Fruit fly (Drosophila melanogaster): ENCODE measurements around the gene CG18547.

CG18547 gene

dm6 chr3R:11962739-11963214 is 17.4 kb downstream of the CG18547 start, which contains the start of the genes CG3281 and aurA (continued):
- TF ChIP-seq Doc2 (GFP tag; IDR thresholded peaks at IDR 0.05) (no peak), sens-2 (GFP tag; IDR thresholded peaks at IDR 0.05) (no peak), ssp (GFP tag; IDR thresholded peaks at IDR 0.05) (peak; percentile 59), CG4328 (GFP tag; optimal IDR thresholded peaks at IDR 0.05) (peak; percentile 62), Bgb (GFP tag; IDR thresholded peaks at IDR 0.05; ENCODE audit: partially characterized antibody) (peak; percentile 93), CG5180 (GFP tag; optimal IDR thresholded peaks at IDR 0.05) (no peak), Mes4 (GFP tag; optimal IDR thresholded peaks at IDR 0.05) (peak; percentile 36), dpn (GFP tag; optimal IDR thresholded peaks at IDR 0.05) (peak; percentile 72 to 83), Atf6 (GFP tag; IDR thresholded peaks at IDR 0.05) (peak; percentile 56), CG15601 (tag; optimal IDR thresholded peaks at IDR 0.05) (peak; percentile 57), lilli (GFP tag; optimal IDR thresholded peaks at IDR 0.05) (peak; percentile 79), CG15514 (GFP tag; optimal IDR thresholded peaks at IDR 0.05) (peak; percentile 83), CG4424 (GFP tag; optimal IDR thresholded peaks at IDR 0.05) (peak; percentile 82), Fer3 (tag; optimal IDR thresholded peaks at IDR 0.05) (peak; percentile 47), CG2129 (GFP tag; IDR thresholded peaks at IDR 0.05; ENCODE audit: partially characterized antibody) (peak; percentile 97), CG10543 (GFP tag; optimal IDR thresholded peaks at IDR 0.05) (peak; percentile 77), CG8290 (GFP tag; optimal IDR thresholded peaks at IDR 0.05) (peak; percentile 86), CG8290 (tag; optimal IDR thresholded peaks at IDR 0.05) (peak; percentile 50 to 72), ATbp (GFP tag; optimal IDR thresholded peaks at IDR 0.05) (no peak), kay (GFP tag; optimal IDR thresholded peaks at IDR 0.05) (peak; percentile 64), Hmx (GFP tag; optimal IDR thresholded peaks at IDR 0.05) (peak; percentile 68), cad (GFP tag; optimal IDR thresholded peaks at IDR 0.05) (no peak), pita (GFP tag; optimal IDR thresholded peaks at IDR 0.05) (no peak), CG31388 (GFP tag; optimal IDR thresholded peaks at IDR 0.05) (no peak), Opbp (GFP tag; IDR thresholded peaks at IDR 0.05; ENCODE audit: partially characterized antibody) (peak; percentile 92), pb (GFP tag; optimal IDR thresholded peaks at IDR 0.05) (peak; percentile 10), CoRest (tag; optimal IDR thresholded peaks at IDR 0.05) (peak; percentile 88), NC2β (GFP tag; optimal IDR thresholded peaks at IDR 0.05) (peak; percentile 76), vfl (GFP tag; optimal IDR thresholded peaks at IDR 0.05) (peak; percentile 67), hb (GFP tag; IDR thresholded peaks at IDR 0.05; ENCODE audit: partially characterized antibody) (peak; percentile 94), Sry-β (GFP tag; optimal IDR thresholded peaks at IDR 0.05) (peak; percentile 88), nmo (GFP tag; optimal IDR thresholded peaks at IDR 0.05) (peak; percentile 88), Abd-B (GFP tag; optimal IDR thresholded peaks at IDR 0.05) (peak; percentile 87), CG6813 (GFP tag; optimal IDR thresholded peaks at IDR 0.05) (no peak), zfh1 (GFP tag; IDR thresholded peaks at IDR 0.05) (no peak), gro (GFP tag; optimal IDR thresholded peaks at IDR 0.05) (peak; percentile 69), HLH3B (GFP tag; IDR thresholded peaks at IDR 0.05) (peak; percentile 19; the same call in 1 of the 2 replicates), trh (GFP tag; optimal IDR thresholded peaks at IDR 0.05) (peak; percentile 36), CG33557 (GFP tag; optimal IDR thresholded peaks at IDR 0.05) (peak; percentile 62), grau (tag; optimal IDR thresholded peaks at IDR 0.05) (peak; percentile 77), tio (GFP tag; optimal IDR thresholded peaks at IDR 0.05) (no peak), CG2875 (GFP tag; optimal IDR thresholded peaks at IDR 0.05) (no peak), Side (GFP tag; optimal IDR thresholded peaks at IDR 0.05) (peak; percentile 72), Stat92E (GFP tag; optimal IDR thresholded peaks at IDR 0.05) (peak in 1 of 3 experiments; percentile 28), Gsc (GFP tag; IDR thresholded peaks at IDR 0.05) (no peak), odd (GFP tag; optimal IDR thresholded peaks at IDR 0.05) (no peak), Spps (tag; optimal IDR thresholded peaks at IDR 0.05) (peak; percentile 35), CG7745 (tag; optimal IDR thresholded peaks at IDR 0.05) (no peak), CG11504 (tag; optimal IDR thresholded peaks at IDR 0.05) (peak; percentile 71), dysf (GFP tag; IDR thresholded peaks at IDR 0.05) (peak; percentile 71)
